Worm (Caenorhabditis elegans): ENCODE results near the gene nhr-36.
A peak's percentile ranks its signal among the peaks of the same experiment; 100 is the strongest.

The nhr-36 gene

ce11 chrV:9261492-9261891 lies at the start of gene nhr-36:
TSS of gene nhr-36 (minus strand) at chrV:9261592.
- TF ChIP-seq nhr-11 (tag; optimal IDR thresholded peaks at IDR 0.05) (no peak), swsn-7 (tag; optimal IDR thresholded peaks at IDR 0.05) (no peak), sptf-1 (tag; optimal IDR thresholded peaks at IDR 0.05) (no peak), alr-1 (tag; optimal IDR thresholded peaks at IDR 0.05; ENCODE audit: borderline replicate concordance) (no peak), unc-62 (GFP tag; optimal IDR thresholded peaks at IDR 0.05) (no peak), fkh-8 (tag; optimal IDR thresholded peaks at IDR 0.05) (peak; percentile 24), nhr-71 (tag; optimal IDR thresholded peaks at IDR 0.05) (peak; percentile 36), nhr-47 (tag; optimal IDR thresholded peaks at IDR 0.05) (peak; percentile 32), mef-2 (tag; optimal IDR thresholded peaks at IDR 0.05) (no peak), ceh-88 (GFP tag; IDR thresholded peaks at IDR 0.05) (no peak), nhr-19 (GFP tag; conservative IDR thresholded peaks at IDR 0.05) (no peak), egl-27 (tag; optimal IDR thresholded peaks at IDR 0.05) (no peak), mab-9 (GFP tag; IDR thresholded peaks at IDR 0.05) (no peak), aha-1 (tag; optimal IDR thresholded peaks at IDR 0.05) (no peak), unc-130 (tag; optimal IDR thresholded peaks at IDR 0.05) (no peak)

DNA sequence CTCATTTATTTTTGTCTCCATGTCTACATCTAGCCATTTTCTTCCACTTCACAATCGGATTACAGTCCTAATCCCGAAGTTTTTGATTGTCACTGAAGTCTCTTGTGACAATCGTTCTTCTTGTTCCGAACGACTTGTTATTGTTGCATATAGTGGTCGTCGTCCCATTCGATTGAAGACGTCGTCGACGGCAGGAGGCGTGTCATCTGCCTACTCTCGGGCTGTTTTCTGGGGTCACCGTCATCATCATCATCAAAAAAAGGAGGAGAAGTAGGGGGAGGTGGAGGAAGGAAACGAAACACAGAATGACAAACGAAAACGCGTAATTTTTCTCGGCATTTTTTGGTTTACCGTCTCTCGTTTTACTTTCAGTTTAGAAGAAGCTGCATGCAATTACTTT lies 43.7 kb upstream of the nhr-36 start, which contains the start of gene F44A2.3:
F44A2.3 (plus strand) TSS at position 301 of the 400 bp plus-strand sequence.
- TF ChIP-seq blmp-1 (tag; optimal IDR thresholded peaks at IDR 0.05): peak; percentile 26
- TF ChIP-seq efl-1 (optimal IDR thresholded peaks at IDR 0.05): no peak
- peak in 1 of 2 experiments; percentile 29 for TF ChIP-seq efl-1 (GFP tag; optimal IDR thresholded peaks at IDR 0.05 in 1 of 2)
- TF ChIP-seq nhr-28 (tag; optimal IDR thresholded peaks at IDR 0.05): no peak

- TF ChIP-seq swsn-7 (tag; optimal IDR thresholded peaks at IDR 0.05) (no peak), skn-1 (tag; optimal IDR thresholded peaks at IDR 0.05) (no peak), fkh-10 (GFP tag; optimal IDR thresholded peaks at IDR 0.05) (no peak), ets-5 (GFP tag; IDR thresholded peaks at IDR 0.05) (no peak), sup-37 (GFP tag; optimal IDR thresholded peaks at IDR 0.05) (no peak), egl-27 (tag; optimal IDR thresholded peaks at IDR 0.05) (no peak), mdl-1 (tag; optimal IDR thresholded peaks at IDR 0.05) (no peak)
Observed at ce11 chrV:9303026-9303425, 41.6 kb upstream of the nhr-36 start, which contains the start of gene nhr-39. TSS of gene nhr-39 (plus strand) at chrV:9303326.

- TF ChIP-seq nhr-85 (tag): no peak
- TF ChIP-seq C04F5.9 (tag; optimal IDR thresholded peaks at IDR 0.05): no peak
- TF ChIP-seq lsy-2 (tag; optimal IDR thresholded peaks at IDR 0.05): no peak
- no peak for TF ChIP-seq ces-1 (GFP tag; optimal IDR thresholded peaks at IDR 0.05)
- no peak for TF ChIP-seq nhr-71 (tag; optimal IDR thresholded peaks at IDR 0.05)
- TF ChIP-seq lir-3 (tag; optimal IDR thresholded peaks at IDR 0.05; ENCODE audit: poor library complexity): no peak
- TF ChIP-seq efl-1 (optimal IDR thresholded peaks at IDR 0.05): no peak
- TF ChIP-seq efl-1 (GFP tag; optimal IDR thresholded peaks at IDR 0.05 in 1 of 2): no peak
- TF ChIP-seq fkh-4 (tag; optimal IDR thresholded peaks at IDR 0.05; ENCODE audit: borderline replicate concordance): no peak
- TF ChIP-seq elt-2 (tag; optimal IDR thresholded peaks at IDR 0.05): no peak
- no peak for TF ChIP-seq ama-1 (optimal IDR thresholded peaks at IDR 0.05)
- TF ChIP-seq lin-14 (GFP tag; optimal IDR thresholded peaks at IDR 0.05): no peak
- TF ChIP-seq tbx-2 (tag; optimal IDR thresholded peaks at IDR 0.05): no peak
- no peak for TF ChIP-seq ceh-82 (tag; optimal IDR thresholded peaks at IDR 0.05)
- no peak for TF ChIP-seq nhr-11 (tag; optimal IDR thresholded peaks at IDR 0.05)
- TF ChIP-seq lin-13 (GFP tag; optimal IDR thresholded peaks at IDR 0.05): no peak
- TF ChIP-seq hpl-2 (GFP tag; optimal IDR thresholded peaks at IDR 0.05): no peak
- TF ChIP-seq rnt-1 (tag; optimal IDR thresholded peaks at IDR 0.05): no peak
- TF ChIP-seq sup-37 (GFP tag; optimal IDR thresholded peaks at IDR 0.05): no peak
- no peak for TF ChIP-seq F16B12.6 (tag; optimal IDR thresholded peaks at IDR 0.05)
- TF ChIP-seq elt-3 (tag; optimal IDR thresholded peaks at IDR 0.05): no peak
Observed at ce11 chrV:9297332-9297731, 35.9 kb upstream of the nhr-36 start, which contains the start of gene F44A2.5. TSS of gene F44A2.5 (plus strand) at chrV:9297632.
